Fruit fly (Drosophila melanogaster): ENCODE results near the gene RpS10b.
A peak's percentile ranks its signal among the peaks of the same experiment; 100 is the strongest.

Gene RpS10b

dm6 chrX:19615990-19616663 is 18.3 kb downstream of the RpS10b start, which contains the start of gene CG14210 (continued):
- no peak for TF ChIP-seq Xbp1 (GFP tag; optimal IDR thresholded peaks at IDR 0.05)
- TF ChIP-seq CG7357 (GFP tag; IDR thresholded peaks at IDR 0.05), result no peak
- no peak for TF ChIP-seq CG32772 (GFP tag; IDR thresholded peaks at IDR 0.05)
- TF ChIP-seq bigmax (GFP tag; optimal IDR thresholded peaks at IDR 0.05), result no peak
- TF ChIP-seq Fer3 (tag; optimal IDR thresholded peaks at IDR 0.05), result no peak
- no peak for TF ChIP-seq phol (tag; optimal IDR thresholded peaks at IDR 0.05)
- no peak for TF ChIP-seq lmd (GFP tag; IDR thresholded peaks at IDR 0.05)
- TF ChIP-seq usp (GFP tag; optimal IDR thresholded peaks at IDR 0.05), result no peak
- no peak for TF ChIP-seq otp (GFP tag; IDR thresholded peaks at IDR 0.05)
- peak; percentile 9 for TF ChIP-seq CG10267 (tag; optimal IDR thresholded peaks at IDR 0.05)
- no peak for TF ChIP-seq Meics (GFP tag; optimal IDR thresholded peaks at IDR 0.05)
- no peak for TF ChIP-seq stc (GFP tag; IDR thresholded peaks at IDR 0.05)
- no peak for TF ChIP-seq CG17912 (GFP tag; optimal IDR thresholded peaks at IDR 0.05)
- no peak for TF ChIP-seq CG6272 (GFP tag; IDR thresholded peaks at IDR 0.05)
- TF ChIP-seq Eip74EF (GFP tag; optimal IDR thresholded peaks at IDR 0.05), result no peak
- no peak for TF ChIP-seq CG13624 (GFP tag; optimal IDR thresholded peaks at IDR 0.05)
- no peak for TF ChIP-seq CG3407 (GFP tag; optimal IDR thresholded peaks at IDR 0.05)
- TF ChIP-seq hbn (GFP tag; IDR thresholded peaks at IDR 0.05; ENCODE audit: partially characterized antibody), result peak; percentile 60
- no peak for TF ChIP-seq CG31441 (GFP tag; IDR thresholded peaks at IDR 0.05)
- no peak for TF ChIP-seq nerfin-1 (tag; optimal IDR thresholded peaks at IDR 0.05)
- peak; percentile 70 for TF ChIP-seq MBD-R2 (GFP tag; IDR thresholded peaks at IDR 0.05)
- no peak for TF ChIP-seq CG12155 (GFP tag; optimal IDR thresholded peaks at IDR 0.05)
- no peak for TF ChIP-seq Hand (GFP tag; optimal IDR thresholded peaks at IDR 0.05)
- no peak for TF ChIP-seq tx (GFP tag; optimal IDR thresholded peaks at IDR 0.05)
- no peak for TF ChIP-seq toy (GFP tag; IDR thresholded peaks at IDR 0.05)
- TF ChIP-seq CG5180 (GFP tag; optimal IDR thresholded peaks at IDR 0.05), result no peak
- TF ChIP-seq CG3838 (GFP tag; optimal IDR thresholded peaks at IDR 0.05), result no peak
- no peak for TF ChIP-seq br (optimal IDR thresholded peaks at IDR 0.05)
- no peak for TF ChIP-seq CG6813 (GFP tag; optimal IDR thresholded peaks at IDR 0.05)
- no peak for TF ChIP-seq CG8944 (GFP tag; optimal IDR thresholded peaks at IDR 0.05)
- no peak for TF ChIP-seq Camta (GFP tag; optimal IDR thresholded peaks at IDR 0.05)
- no peak for TF ChIP-seq eyg (GFP tag; optimal IDR thresholded peaks at IDR 0.05)
- no peak for TF ChIP-seq sima (GFP tag; optimal IDR thresholded peaks at IDR 0.05)
- TF ChIP-seq Side (GFP tag; optimal IDR thresholded peaks at IDR 0.05), result no peak
- TF ChIP-seq CG7372 (GFP tag; IDR thresholded peaks at IDR 0.05), result no peak
- TF ChIP-seq sob (GFP tag; IDR thresholded peaks at IDR 0.05), result no peak
- no peak for TF ChIP-seq fru (optimal IDR thresholded peaks at IDR 0.05)
- no peak for TF ChIP-seq tin (GFP tag; optimal IDR thresholded peaks at IDR 0.05)
- no peak for TF ChIP-seq klu (GFP tag; IDR thresholded peaks at IDR 0.05)
- no peak for TF ChIP-seq dimm (GFP tag; IDR thresholded peaks at IDR 0.05)
- no peak for TF ChIP-seq kah (GFP tag; optimal IDR thresholded peaks at IDR 0.05)
- TF ChIP-seq wek (GFP tag; optimal IDR thresholded peaks at IDR 0.05), result no peak
- peak; percentile 83 for TF ChIP-seq tna (GFP tag; IDR thresholded peaks at IDR 0.05; ENCODE audit: partially characterized antibody)
- no peak for TF ChIP-seq CG8281 (tag; optimal IDR thresholded peaks at IDR 0.05)
- TF ChIP-seq Fer2 (tag; optimal IDR thresholded peaks at IDR 0.05), result no peak
- no peak for TF ChIP-seq CG15601 (tag; optimal IDR thresholded peaks at IDR 0.05)
- TF ChIP-seq ash1 (GFP tag; optimal IDR thresholded peaks at IDR 0.05), result no peak
- peak; percentile 84 for TF ChIP-seq Dref (GFP tag; IDR thresholded peaks at IDR 0.05)
- no peak for TF ChIP-seq CG42726 (GFP tag; IDR thresholded peaks at IDR 0.05; ENCODE audit: partially characterized antibody)
- no peak for TF ChIP-seq CG10959 (GFP tag; IDR thresholded peaks at IDR 0.05)
- no peak for TF ChIP-seq lov (optimal IDR thresholded peaks at IDR 0.05)
- TF ChIP-seq lov (GFP tag; IDR thresholded peaks at IDR 0.05), result no peak

Measured in whole organism, embryonic.